Worm (Caenorhabditis elegans): ENCODE measurements around the gene Y53F4B.23.

ce11 chrII:15111352-15111751 lies 13.0 kb upstream of the Y53F4B.23 start:
- TF ChIP-seq snpc-1.3 (tag; optimal IDR thresholded peaks at IDR 0.05; ENCODE audit: insufficient read depth) (no peak), egrh-3 (GFP tag; IDR thresholded peaks at IDR 0.05) (no peak), cebp-1 (GFP tag; IDR thresholded peaks at IDR 0.05) (no peak), cebp-1 (tag; optimal IDR thresholded peaks at IDR 0.05) (peak; percentile 36), B0019.2 (GFP tag; conservative IDR thresholded peaks at IDR 0.05) (no peak), Y53G8AR.9 (GFP tag; conservative IDR thresholded peaks at IDR 0.05) (no peak), snpc-4 (GFP tag; optimal IDR thresholded peaks at IDR 0.05) (no peak), snpc-4 (tag; optimal IDR thresholded peaks at IDR 0.05) (no peak), fkh-3 (tag; optimal IDR thresholded peaks at IDR 0.05) (no peak), ztf-28 (GFP tag; IDR thresholded peaks at IDR 0.05) (no peak), hlh-26 (GFP tag; conservative IDR thresholded peaks at IDR 0.05) (no peak)
